Fruit fly (Drosophila melanogaster): ENCODE results near the gene CG8209.
A peak's percentile ranks its signal among the peaks of the same experiment; 100 is the strongest.

The CG8209 gene

DNA sequence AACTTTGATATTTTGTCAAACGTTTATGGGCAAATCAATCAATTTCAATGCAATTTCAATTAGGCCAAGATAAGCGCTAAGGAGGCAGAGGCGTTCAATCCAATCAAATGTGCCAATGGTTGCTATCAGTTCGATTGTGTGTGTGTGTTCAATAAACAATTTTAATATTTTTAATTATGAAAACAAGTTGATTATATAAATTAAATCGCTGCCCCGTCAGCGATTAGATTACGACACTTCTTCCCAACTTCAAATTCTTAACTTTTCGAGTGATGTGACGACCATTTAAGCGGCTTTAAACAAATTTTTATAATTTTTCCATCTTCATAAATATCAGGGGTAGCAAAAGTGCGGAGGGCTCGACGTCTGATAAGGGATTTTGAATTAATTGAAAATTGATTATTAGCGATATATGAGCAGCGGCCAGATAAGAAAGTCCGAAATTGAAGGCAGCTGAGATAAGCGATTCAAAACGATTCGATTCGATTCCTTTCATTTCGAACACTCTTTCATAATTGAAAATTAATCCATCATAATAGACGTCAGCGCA is 33.7 kb upstream of the CG8209 start (continued):
- no peak for TF ChIP-seq Gsc (GFP tag; IDR thresholded peaks at IDR 0.05)
- no peak for TF ChIP-seq Hmr (GFP tag; optimal IDR thresholded peaks at IDR 0.05)
- TF ChIP-seq CG14667 (GFP tag; IDR thresholded peaks at IDR 0.05), result no peak
- no peak for TF ChIP-seq CG14441 (GFP tag; IDR thresholded peaks at IDR 0.05)
- no peak for TF ChIP-seq Taf1 (GFP tag; IDR thresholded peaks at IDR 0.05)
- TF ChIP-seq BtbVII (GFP tag; optimal IDR thresholded peaks at IDR 0.05), result no peak
- no peak for TF ChIP-seq CG11093 (GFP tag; IDR thresholded peaks at IDR 0.05)
- TF ChIP-seq h (optimal IDR thresholded peaks at IDR 0.05), result no peak
- peak; percentile 49 for TF ChIP-seq corto (GFP tag; optimal IDR thresholded peaks at IDR 0.05)
- TF ChIP-seq Trl (optimal IDR thresholded peaks at IDR 0.05), result no peak
- TF ChIP-seq Trl (GFP tag; optimal IDR thresholded peaks at IDR 0.05), result no peak
- TF ChIP-seq tx (GFP tag; optimal IDR thresholded peaks at IDR 0.05), result no peak
- TF ChIP-seq Ssrp (tag; optimal IDR thresholded peaks at IDR 0.05), result no peak
- TF ChIP-seq tin (GFP tag; optimal IDR thresholded peaks at IDR 0.05), result no peak
- no peak for TF ChIP-seq Dfd (GFP tag; optimal IDR thresholded peaks at IDR 0.05)
- no peak for TF ChIP-seq CG15011 (GFP tag; optimal IDR thresholded peaks at IDR 0.05)
- no peak for TF ChIP-seq fru (optimal IDR thresholded peaks at IDR 0.05)
- peak; percentile 73 for TF ChIP-seq GATAe (GFP tag; conservative IDR thresholded peaks at IDR 0.05)
- TF ChIP-seq Jarid2 (GFP tag; optimal IDR thresholded peaks at IDR 0.05), result no peak
- no peak for TF ChIP-seq twi (tag; optimal IDR thresholded peaks at IDR 0.05)
- peak; percentile 6 for TF ChIP-seq salm (tag; optimal IDR thresholded peaks at IDR 0.05)
- no peak for TF ChIP-seq CG7963 (GFP tag; IDR thresholded peaks at IDR 0.05; ENCODE audit: partially characterized antibody)
- no peak for TF ChIP-seq mld (GFP tag; IDR thresholded peaks at IDR 0.05; ENCODE audit: partially characterized antibody)
- TF ChIP-seq CG4707 (GFP tag; optimal IDR thresholded peaks at IDR 0.05), result no peak
- TF ChIP-seq klu (GFP tag; IDR thresholded peaks at IDR 0.05), result no peak
- no peak for TF ChIP-seq amos (GFP tag; IDR thresholded peaks at IDR 0.05; ENCODE audit: partially characterized antibody)
- TF ChIP-seq CG10209 (GFP tag; optimal IDR thresholded peaks at IDR 0.05), result no peak
- TF ChIP-seq sens (GFP tag), result peak; percentile 7
- TF ChIP-seq CG12744 (GFP tag; optimal IDR thresholded peaks at IDR 0.05), result no peak
- no peak for TF ChIP-seq gsb-n (tag; optimal IDR thresholded peaks at IDR 0.05)
- no peak for TF ChIP-seq E2f1 (GFP tag; IDR thresholded peaks at IDR 0.05)
- no peak for TF ChIP-seq CG6791 (GFP tag; IDR thresholded peaks at IDR 0.05; ENCODE audit: partially characterized antibody)
- TF ChIP-seq ac (GFP tag; optimal IDR thresholded peaks at IDR 0.05), result no peak
- no peak for TF ChIP-seq stwl (tag; optimal IDR thresholded peaks at IDR 0.05)
- no peak for TF ChIP-seq CG30403 (GFP tag; optimal IDR thresholded peaks at IDR 0.05)
- no peak for TF ChIP-seq az2 (GFP tag; optimal IDR thresholded peaks at IDR 0.05)
- no peak for TF ChIP-seq gem (tag; optimal IDR thresholded peaks at IDR 0.05)
- TF ChIP-seq dati (GFP tag; IDR thresholded peaks at IDR 0.05), result no peak
- TF ChIP-seq CG7928 (GFP tag; optimal IDR thresholded peaks at IDR 0.05), result no peak
- TF ChIP-seq CG7271 (tag; optimal IDR thresholded peaks at IDR 0.05), result no peak
- no peak for TF ChIP-seq grau (tag; optimal IDR thresholded peaks at IDR 0.05)
- no peak for TF ChIP-seq CG42726 (GFP tag; IDR thresholded peaks at IDR 0.05; ENCODE audit: partially characterized antibody)
- TF ChIP-seq CG12219 (GFP tag; optimal IDR thresholded peaks at IDR 0.05), result no peak
- peak; percentile 62 for TF ChIP-seq sug (tag; optimal IDR thresholded peaks at IDR 0.05)
- peak; percentile 48 for TF ChIP-seq gro (GFP tag; optimal IDR thresholded peaks at IDR 0.05)
- TF ChIP-seq CG11085 (GFP tag; IDR thresholded peaks at IDR 0.05), result no peak
- TF ChIP-seq insv (GFP tag; optimal IDR thresholded peaks at IDR 0.05), result no peak
- peak; percentile 21 for TF ChIP-seq CG2678 (tag; optimal IDR thresholded peaks at IDR 0.05)
- peak; percentile 67 for TF ChIP-seq CG10543 (GFP tag; optimal IDR thresholded peaks at IDR 0.05)
- TF ChIP-seq CG12299 (tag; optimal IDR thresholded peaks at IDR 0.05), result no peak
- no peak for TF ChIP-seq gfzf (GFP tag; optimal IDR thresholded peaks at IDR 0.05)
- TF ChIP-seq CG43689 (GFP tag; IDR thresholded peaks at IDR 0.05), result no peak
